Worm (Caenorhabditis elegans) whole organism, L4 larva: Measurements from ENCODE around the gene ZK622.1.

Experiments
- D1046.2 ChIP-seq: fragments of 200-800 bp; sonication (Bioruptor generic); IDR thresholded peaks from 2 replicates; pipeline ENCODE4 v1.3.6; 2022; ENCODE audit warnings: missing genetic modification characterization, missing compliant biosample characterization
- F10B5.3 ChIP-seq: sonication (generic microtip); optimal IDR thresholded peaks from 2 replicates; lab custom pipeline; 2016; ENCODE audit warnings: mild to moderate bottlenecking, missing genetic modification characterization, missing compliant biosample characterization
- F49E8.2 ChIP-seq: sonication (generic microtip); optimal IDR thresholded peaks from 2 replicates; lab custom pipeline; 2016; ENCODE audit warnings: missing compliant biosample characterization, mild to moderate bottlenecking, missing genetic modification characterization, borderline replicate concordance
- Y48G9A.11 ChIP-seq: fragments of 200-800 bp; sonication (Bioruptor generic); IDR thresholded peaks from 2 replicates; pipeline ENCODE4 v1.3.6; 2022; ENCODE audit warnings: missing genetic modification reagents, missing genetic modification characterization, missing compliant biosample characterization
- ZK546.5 ChIP-seq, 2 experiments: sonication (generic microtip); optimal IDR thresholded peaks; 2 replicates each; lab custom pipeline; 2017; ENCODE audit warnings: missing biosample characterization in 2 of 2, missing genetic modification characterization in 2 of 2
- aha-1 ChIP-seq: fragments of 150-350 bp; peaks from one replicate; lab custom pipeline; 2014; ENCODE audit warnings: missing biosample characterization, missing genetic modification characterization
- ceh-20 ChIP-seq: fragments of 200-800 bp; sonication (Bioruptor generic); IDR thresholded peaks from 2 replicates; pipeline ENCODE4 v1.3.6; 2022; ENCODE audit warnings: missing genetic modification reagents, missing genetic modification characterization, missing compliant biosample characterization
- daf-12 ChIP-seq: fragments of 150-350 bp; optimal IDR thresholded peaks from 2 replicates; lab custom pipeline; 2014; ENCODE audit warnings: missing biosample characterization, missing genetic modification reagents, missing genetic modification characterization
- daf-8 ChIP-seq: fragments of 200-800 bp; sonication (Bioruptor generic); IDR thresholded peaks from 2 replicates; pipeline ENCODE4 v1.3.6; 2022; ENCODE audit warnings: missing genetic modification characterization, missing compliant biosample characterization
- dmd-9 ChIP-seq: fragments of 200-800 bp; sonication (Bioruptor generic); IDR thresholded peaks from 2 replicates; pipeline ENCODE4 v1.3.6; 2022; ENCODE audit warnings: missing genetic modification reagents, missing genetic modification characterization, missing compliant biosample characterization
- dpl-1 ChIP-seq: fragments of 150-350 bp; optimal IDR thresholded peaks from 2 replicates; lab custom pipeline; 2014; ENCODE audit warnings: missing biosample characterization, missing genetic modification reagents, missing genetic modification characterization
- dve-1 ChIP-seq: sonication (generic microtip); optimal IDR thresholded peaks from 2 replicates; lab custom pipeline; 2017; ENCODE audit warnings: antibody characterized with exemption, mild to moderate bottlenecking, missing genetic modification characterization, missing compliant biosample characterization; ENCODE audit not compliant: insufficient read depth
- egl-43 ChIP-seq: fragments of 200-800 bp; sonication (Bioruptor generic); IDR thresholded peaks from 2 replicates; pipeline ENCODE4 v1.3.6; 2022; ENCODE audit warnings: missing genetic modification reagents, missing genetic modification characterization, missing compliant biosample characterization
- fos-1 ChIP-seq: fragments of 150-350 bp; optimal IDR thresholded peaks from 2 replicates; lab custom pipeline; 2014; ENCODE audit warnings: missing biosample characterization, missing genetic modification characterization
- gei-8 ChIP-seq: fragments of 200-800 bp; sonication (Bioruptor generic); optimal IDR thresholded peaks from 2 replicates; lab custom pipeline; 2018; ENCODE audit warnings: mild to moderate bottlenecking, missing genetic modification characterization, missing compliant biosample characterization
- hif-1 ChIP-seq, 2 experiments: sonication (generic microtip); optimal IDR thresholded peaks; 2 replicates each; lab custom pipeline; 2016 to 2017; ENCODE audit warnings: missing compliant biosample characterization in 2 of 2, missing genetic modification characterization in 2 of 2, missing genetic modification reagents in 2 of 2, missing genotype in 2 of 2, mild to moderate bottlenecking in 1 of 2
- hlh-11 ChIP-seq: fragments of 200-800 bp; sonication (Bioruptor generic); optimal IDR thresholded peaks from 2 replicates; lab custom pipeline; 2018; ENCODE audit warnings: mild to moderate bottlenecking, missing genetic modification characterization, missing compliant biosample characterization
- hlh-30 ChIP-seq: sonication (generic microtip); optimal IDR thresholded peaks from 2 replicates; lab custom pipeline; 2017; ENCODE audit warnings: antibody characterized with exemption, mild to moderate bottlenecking, missing genetic modification characterization, missing compliant biosample characterization; ENCODE audit not compliant: insufficient read depth
- jun-1 ChIP-seq: fragments of 150-350 bp; optimal IDR thresholded peaks from 2 replicates; lab custom pipeline; 2014; ENCODE audit warnings: missing biosample characterization, missing genetic modification reagents, missing genetic modification characterization
- lin-13 ChIP-seq: fragments of 150-350 bp; optimal IDR thresholded peaks from 2 replicates; lab custom pipeline; 2014; ENCODE audit warnings: missing biosample characterization, missing genetic modification reagents, missing genetic modification characterization
- lin-15B ChIP-seq: fragments of 150-350 bp; sonication (generic microtip); optimal IDR thresholded peaks from 3 replicates; lab custom pipeline; 2014; ENCODE audit warnings: missing biosample characterization, missing genetic modification characterization
- lin-38 ChIP-seq: fragments of 200-800 bp; sonication (Bioruptor generic); IDR thresholded peaks from 2 replicates; pipeline ENCODE4 v1.3.6; 2022; ENCODE audit warnings: missing genetic modification reagents, missing genetic modification characterization, missing compliant biosample characterization
- lin-39 ChIP-seq: fragments of 150-350 bp; optimal IDR thresholded peaks from 2 replicates; lab custom pipeline; 2014; ENCODE audit warnings: missing biosample characterization, missing genetic modification reagents, missing genetic modification characterization
- lir-3 ChIP-seq: sonication (generic microtip); optimal IDR thresholded peaks from 2 replicates; lab custom pipeline; 2016; ENCODE audit warnings: mild to moderate bottlenecking, missing genetic modification characterization, missing compliant biosample characterization
- lsy-2 ChIP-seq, 2 experiments: fragments of 150-350 bp in 1 of 2; sonication (generic microtip) in 1 of 2; optimal IDR thresholded peaks; 2 replicates each; lab custom pipeline; 2014 to 2017; ENCODE audit warnings: missing biosample characterization in 2 of 2, missing genetic modification characterization in 2 of 2
- madf-9 ChIP-seq: fragments of 200-800 bp; sonication (Bioruptor generic); conservative IDR thresholded peaks from 2 replicates; pipeline ENCODE4 v1.3.6; 2022; ENCODE audit warnings: missing genetic modification reagents, missing genetic modification characterization, missing compliant biosample characterization
- mdl-1 ChIP-seq, 2 experiments: fragments of 150-350 bp in 1 of 2; sonication (generic microtip) in 1 of 2; optimal IDR thresholded peaks; 2 replicates each; lab custom pipeline; 2014 to 2017; ENCODE audit warnings: missing biosample characterization in 2 of 2, missing genetic modification characterization in 2 of 2
- mep-1 ChIP-seq: fragments of 150-350 bp; sonication (generic microtip); optimal IDR thresholded peaks from 3 replicates; lab custom pipeline; 2014; ENCODE audit warnings: missing biosample characterization, missing genetic modification characterization
- mes-2 ChIP-seq: sonication (generic microtip); optimal IDR thresholded peaks from 2 replicates; lab custom pipeline; 2016; ENCODE audit warnings: missing genotype, mild to moderate bottlenecking, missing genetic modification characterization, missing compliant biosample characterization; ENCODE audit not compliant: poor library complexity, severe bottlenecking
- mxl-3 ChIP-seq: fragments of 200-800 bp; sonication (Bioruptor generic); optimal IDR thresholded peaks from 2 replicates; lab custom pipeline; 2018; ENCODE audit warnings: mild to moderate bottlenecking, missing genetic modification characterization, missing compliant biosample characterization
- nhr-10 ChIP-seq: fragments of 150-350 bp; optimal IDR thresholded peaks from 2 replicates; lab custom pipeline; 2014; ENCODE audit warnings: missing biosample characterization, missing genetic modification characterization
- nhr-11 ChIP-seq: fragments of 150-350 bp; optimal IDR thresholded peaks from 2 replicates; lab custom pipeline; 2014; ENCODE audit warnings: missing biosample characterization, missing genetic modification characterization
- nhr-111 ChIP-seq: fragments of 200-800 bp; sonication (Bioruptor generic); optimal IDR thresholded peaks from 2 replicates; lab custom pipeline; 2018; ENCODE audit warnings: mild to moderate bottlenecking, missing genetic modification characterization, missing compliant biosample characterization
- nhr-25 ChIP-seq: sonication (generic microtip); optimal IDR thresholded peaks from 2 replicates; lab custom pipeline; 2017; ENCODE audit warnings: missing genetic modification characterization, mild to moderate bottlenecking, missing compliant biosample characterization, antibody characterized with exemption, moderate library complexity, borderline replicate concordance; ENCODE audit not compliant: insufficient read depth
- nhr-28 ChIP-seq: fragments of 150-350 bp; optimal IDR thresholded peaks from 2 replicates; lab custom pipeline; 2014; ENCODE audit warnings: missing biosample characterization, missing genetic modification characterization
- nhr-77 ChIP-seq: fragments of 150-350 bp; optimal IDR thresholded peaks from 2 replicates; lab custom pipeline; 2014; ENCODE audit warnings: missing biosample characterization, missing genetic modification characterization
- pha-4 ChIP-seq, 2 experiments: fragments of 150-350 bp in 1 of 2; fragments of 200-800 bp in 1 of 2; sonication (Bioruptor generic) in 1 of 2; IDR thresholded peaks in 1 of 2; optimal IDR thresholded peaks in 1 of 2; 2 replicates each; pipeline versions ENCODE4 v1.3.6 to Lab custom; 2014 to 2022; ENCODE audit warnings: missing genetic modification characterization in 2 of 2, missing genetic modification reagents in 2 of 2, missing biosample characterization in 1 of 2, missing compliant biosample characterization in 1 of 2
- pqm-1 ChIP-seq: sonication (generic microtip); optimal IDR thresholded peaks from 2 replicates; lab custom pipeline; 2017; ENCODE audit warnings: missing biosample characterization, missing genetic modification characterization
- saeg-2 ChIP-seq: fragments of 200-800 bp; sonication (Bioruptor generic); IDR thresholded peaks from 2 replicates; pipeline ENCODE4 v1.3.6; 2022; ENCODE audit warnings: missing genetic modification reagents, missing genetic modification characterization, missing compliant biosample characterization
- set-16 ChIP-seq: fragments of 200-800 bp; sonication (Bioruptor generic); IDR thresholded peaks from 2 replicates; pipeline ENCODE4 v1.3.6; 2022; ENCODE audit warnings: missing genetic modification reagents, missing genetic modification characterization, missing compliant biosample characterization
- skn-1 ChIP-seq: fragments of 150-350 bp; optimal IDR thresholded peaks from 2 replicates; lab custom pipeline; 2014; ENCODE audit warnings: missing biosample characterization, missing genetic modification characterization
- snpc-1.2 ChIP-seq: fragments of 200-800 bp; sonication (Bioruptor generic); IDR thresholded peaks from 2 replicates; pipeline ENCODE4 v1.3.6; 2022; ENCODE audit warnings: missing genetic modification reagents, missing genetic modification characterization, missing compliant biosample characterization
- snpc-4 ChIP-seq: fragments of 150-350 bp; optimal IDR thresholded peaks from 2 replicates; lab custom pipeline; 2014; ENCODE audit warnings: missing biosample characterization, missing genetic modification characterization
- spr-1 ChIP-seq: sonication (generic microtip); optimal IDR thresholded peaks from 2 replicates; lab custom pipeline; 2016; ENCODE audit warnings: mild to moderate bottlenecking, missing genetic modification characterization, missing compliant biosample characterization
- spr-3 ChIP-seq: fragments of 200-800 bp; sonication (Bioruptor generic); optimal IDR thresholded peaks from 2 replicates; lab custom pipeline; 2018; ENCODE audit warnings: mild to moderate bottlenecking, missing genetic modification characterization, missing compliant biosample characterization
- tag-97 ChIP-seq: fragments of 200-800 bp; sonication (Bioruptor generic); IDR thresholded peaks from 2 replicates; pipeline ENCODE4 v1.3.6; 2022; ENCODE audit warnings: missing genetic modification characterization, missing compliant biosample characterization
- zag-1 ChIP-seq: fragments of 150-350 bp; optimal IDR thresholded peaks from 2 replicates; lab custom pipeline; 2014; ENCODE audit warnings: missing biosample characterization, missing genetic modification characterization
- zfp-2 ChIP-seq: sonication (generic microtip); optimal IDR thresholded peaks from 2 replicates; lab custom pipeline; 2016; ENCODE audit warnings: mild to moderate bottlenecking, missing genetic modification characterization, missing compliant biosample characterization
- ztf-7 ChIP-seq: fragments of 150-350 bp; optimal IDR thresholded peaks from 2 replicates; lab custom pipeline; 2014; ENCODE audit warnings: missing biosample characterization, missing genetic modification characterization

The ZK622.1 gene

ce11 chrII:5331677-5332303, 38.2 kb downstream of the ZK622.1 start (continued):
- TF ChIP-seq jun-1, result no peak
- no peak for TF ChIP-seq nhr-10 (tag; lab: Kevin White, UChicago)
- no peak for TF ChIP-seq F10B5.3
- no peak for TF ChIP-seq ceh-20 (GFP tag; lab: Robert Waterston, UW)
- no peak for TF ChIP-seq pha-4 (GFP tag; IDR thresholded peaks at IDR 0.05; lab: Robert Waterston, UW)
- peak; percentile 16 for TF ChIP-seq pha-4 (tag; optimal IDR thresholded peaks at IDR 0.05; lab: Kevin White, UChicago)
- TF ChIP-seq lin-39 (tag; lab: Kevin White, UChicago), result no peak
- TF ChIP-seq mes-2 (tag; lab: Kevin White, UChicago), result no peak
- no peak for TF ChIP-seq lin-38 (GFP tag; lab: Robert Waterston, UW)
- TF ChIP-seq snpc-1.2 (GFP tag; lab: Robert Waterston, UW), result no peak
- no peak for TF ChIP-seq nhr-25
- TF ChIP-seq tag-97 (GFP tag; lab: Robert Waterston, UW), result no peak
- no peak for TF ChIP-seq spr-3
- TF ChIP-seq Y48G9A.11, result no peak
- no peak for TF ChIP-seq spr-1 (tag; lab: Kevin White, UChicago)
- no peak for TF ChIP-seq daf-8
- no peak for TF ChIP-seq snpc-4
- TF ChIP-seq skn-1, result no peak
- TF ChIP-seq nhr-111 (GFP tag; lab: Kevin White, UChicago), result no peak
- TF ChIP-seq zfp-2 (tag; lab: Kevin White, UChicago), result no peak
- no peak for TF ChIP-seq D1046.2 (GFP tag; lab: Robert Waterston, UW)
- TF ChIP-seq hif-1 (tag; optimal IDR thresholded peaks at IDR 0.05; lab: Kevin White, UChicago), result no peak
- peak; percentile 11 for TF ChIP-seq nhr-77 (tag; lab: Kevin White, UChicago)
- TF ChIP-seq F49E8.2, result no peak
- TF ChIP-seq egl-43 (GFP tag; lab: Robert Waterston, UW), result no peak
- no peak for TF ChIP-seq zag-1 (tag; lab: Kevin White, UChicago)
- peak; percentile 52 for TF ChIP-seq nhr-28 (tag; lab: Kevin White, UChicago)
- no peak for TF ChIP-seq pqm-1 (tag; lab: Kevin White, UChicago)
- TF ChIP-seq lsy-2 (tag; optimal IDR thresholded peaks at IDR 0.05; lab: Kevin White, UChicago), result peak in 1 of 2 experiments; percentile 6
- TF ChIP-seq hlh-11 (tag; lab: Kevin White, UChicago), result peak; percentile 23
- TF ChIP-seq lin-13, result no peak
- TF ChIP-seq ZK546.5 (tag; optimal IDR thresholded peaks at IDR 0.05; lab: Kevin White, UChicago), result no peak
- no peak for TF ChIP-seq daf-12 (tag; lab: Kevin White, UChicago)
- TF ChIP-seq saeg-2, result no peak
- TF ChIP-seq madf-9 (GFP tag; lab: Robert Waterston, UW), result no peak
- TF ChIP-seq dmd-9 (GFP tag; lab: Robert Waterston, UW), result no peak
- no peak for TF ChIP-seq mep-1 (tag; lab: Kevin White, UChicago)

ce11 chrII:5332345-5333124, 38.9 kb downstream of the ZK622.1 start:
- TF ChIP-seq mdl-1 (tag; optimal IDR thresholded peaks at IDR 0.05; lab: Kevin White, UChicago) (peak; percentile 35 to 37), hlh-30 (peak; percentile 38), nhr-25 (no peak), ztf-7 (tag; lab: Kevin White, UChicago) (no peak), gei-8 (GFP tag; lab: Kevin White, UChicago) (no peak), tag-97 (GFP tag; lab: Robert Waterston, UW) (no peak), lir-3 (no peak), nhr-10 (tag; lab: Kevin White, UChicago) (no peak), dpl-1 (no peak), dve-1 (tag; lab: Kevin White, UChicago) (peak; percentile 21), lin-15B (tag; lab: Kevin White, UChicago) (no peak), set-16 (GFP tag; lab: Robert Waterston, UW) (no peak), mep-1 (tag; lab: Kevin White, UChicago) (no peak), mxl-3 (GFP tag; lab: Kevin White, UChicago) (no peak), jun-1 (no peak), fos-1 (tag; lab: Kevin White, UChicago) (peak; percentile 44), ZK546.5 (tag; optimal IDR thresholded peaks at IDR 0.05; lab: Kevin White, UChicago) (no peak), nhr-11 (tag; lab: Kevin White, UChicago) (no peak), aha-1 (no peak)
